Fruit fly (Drosophila melanogaster) whole organism, embryonic: ENCODE data around the gene CG11912.
A peak's percentile ranks its signal among the peaks of the same experiment; 100 is the strongest.

ENCODE experiments used
- Adf1 ChIP-seq: fragments of 200-800 bp; sonication (Bioruptor generic); IDR thresholded peaks from 2 replicates; pipeline ENCODE4 v1.3.6; 2022; ENCODE audit warnings: missing biosample characterization, missing genetic modification characterization
- Aef1 ChIP-seq: fragments of 200-800 bp; sonication (Bioruptor generic); IDR thresholded peaks from 3 replicates; pipeline ENCODE4 v1.3.6; 2022; ENCODE audit warnings: missing biosample characterization, missing genetic modification characterization
- Bgb ChIP-seq: fragments of 200-800 bp; sonication (Bioruptor generic); IDR thresholded peaks from 2 replicates; pipeline ENCODE4 v1.3.6; 2022; ENCODE audit warnings: missing biosample characterization, missing genetic modification characterization; ENCODE audit not compliant: partially characterized antibody
- CG11247 ChIP-seq: fragments of 200-800 bp; sonication (Bioruptor generic); IDR thresholded peaks from 2 replicates; pipeline ENCODE4 v1.3.6; 2022; ENCODE audit warnings: missing biosample characterization, missing genetic modification characterization
- CG11560 ChIP-seq: fragments of 200-800 bp; sonication (Bioruptor generic); IDR thresholded peaks from 3 replicates; pipeline ENCODE4 v1.3.6; 2022; ENCODE audit warnings: missing biosample characterization, missing genetic modification characterization
- CG12769 ChIP-seq: fragments of 200-800 bp; sonication (Bioruptor generic); optimal IDR thresholded peaks from 2 replicates; lab custom pipeline; 2019; ENCODE audit warnings: missing biosample characterization, mild to moderate bottlenecking, missing genetic modification characterization, moderate library complexity
- CG16779 ChIP-seq: fragments of 200-800 bp; sonication (Bioruptor generic); IDR thresholded peaks from 2 replicates; pipeline ENCODE4 v1.3.6; 2022; ENCODE audit warnings: missing biosample characterization, missing genetic modification characterization
- CG17802 ChIP-seq: fragments of 200-800 bp; sonication (Bioruptor generic); optimal IDR thresholded peaks from 2 replicates; lab custom pipeline; 2018; ENCODE audit warnings: missing biosample characterization, mild to moderate bottlenecking, missing genetic modification characterization, moderate library complexity
- CG30431 ChIP-seq: fragments of 200-800 bp; sonication (Bioruptor generic); optimal IDR thresholded peaks from 2 replicates; lab custom pipeline; 2017; ENCODE audit warnings: missing biosample characterization, missing genetic modification characterization
- CG31441 ChIP-seq: fragments of 200-800 bp; sonication (Bioruptor generic); IDR thresholded peaks from 2 replicates; pipeline ENCODE4 v1.3.6; 2022; ENCODE audit warnings: missing biosample characterization, missing genetic modification characterization
- CG34224 ChIP-seq: fragments of 200-800 bp; sonication (Bioruptor generic); IDR thresholded peaks from 3 replicates; pipeline ENCODE4 v1.3.6; 2022; ENCODE audit warnings: missing biosample characterization, missing genetic modification characterization; ENCODE audit not compliant: partially characterized antibody
- CG4282 ChIP-seq: fragments of 200-800 bp; sonication (Bioruptor generic); optimal IDR thresholded peaks from 2 replicates; lab custom pipeline; 2016; ENCODE audit warnings: missing biosample characterization, missing genetic modification characterization
- CG7963 ChIP-seq: fragments of 200-800 bp; sonication (Bioruptor generic); IDR thresholded peaks from 3 replicates; pipeline ENCODE4 v1.3.6; 2022; ENCODE audit warnings: missing biosample characterization, missing genetic modification characterization; ENCODE audit not compliant: partially characterized antibody
- CG8290 ChIP-seq, 3 experiments: fragments of 200-800 bp; sonication (Bioruptor generic); optimal IDR thresholded peaks; 2 replicates each; lab custom pipeline; 2016 to 2019; ENCODE audit warnings: missing biosample characterization in 3 of 3, missing genetic modification characterization in 3 of 3, mild to moderate bottlenecking in 2 of 3, moderate library complexity in 1 of 3
- Dbx ChIP-seq: fragments of 200-800 bp; sonication (Bioruptor generic); IDR thresholded peaks from 3 replicates; pipeline ENCODE4 v1.3.6; 2022; ENCODE audit warnings: missing biosample characterization, missing genetic modification characterization
- Dfd ChIP-seq, 2 experiments: fragments of >200 bp; optimal IDR thresholded peaks; 2 replicates each; lab custom pipeline; 2017; ENCODE audit warnings: missing biosample characterization in 2 of 2, missing genetic modification characterization in 2 of 2
- Drgx ChIP-seq: fragments of 200-800 bp; sonication (Bioruptor generic); IDR thresholded peaks from 2 replicates; pipeline ENCODE4 v1.3.6; 2022; ENCODE audit warnings: missing biosample characterization, missing genetic modification characterization
- HmgZ ChIP-seq: fragments of 200-800 bp; sonication (Bioruptor generic); optimal IDR thresholded peaks from 2 replicates; lab custom pipeline; 2018; ENCODE audit warnings: missing biosample characterization, mild to moderate bottlenecking, missing genetic modification characterization
- Hmr ChIP-seq: fragments of 200-800 bp; sonication (Bioruptor generic); optimal IDR thresholded peaks from 3 replicates; lab custom pipeline; 2017; ENCODE audit warnings: mild to moderate bottlenecking, missing biosample characterization, missing genetic modification reagents, missing genetic modification characterization
- Jarid2 ChIP-seq: fragments of 200-800 bp; sonication (Bioruptor generic); optimal IDR thresholded peaks from 3 replicates; lab custom pipeline; 2017; ENCODE audit warnings: mild to moderate bottlenecking, missing biosample characterization, missing genetic modification reagents, missing genetic modification characterization
- Med ChIP-seq: fragments of 200-800 bp; sonication (Bioruptor generic); peaks from one replicate; lab custom pipeline; 2016; ENCODE audit warnings: missing biosample characterization, missing genetic modification characterization, mild to moderate bottlenecking, inconsistent platforms, moderate library complexity
- NFAT ChIP-seq: fragments of 200-800 bp; sonication (Bioruptor generic); IDR thresholded peaks from 2 replicates; pipeline ENCODE4 v1.3.6; 2022; ENCODE audit warnings: missing biosample characterization, missing genetic modification characterization
- Xrp1 ChIP-seq: fragments of 200-800 bp; sonication (Bioruptor generic); IDR thresholded peaks from 2 replicates; pipeline ENCODE4 v1.3.6; 2022; ENCODE audit warnings: missing biosample characterization, missing genetic modification characterization
- ab ChIP-seq: fragments of 200-800 bp; sonication (Bioruptor generic); optimal IDR thresholded peaks from 2 replicates; lab custom pipeline; 2016; ENCODE audit warnings: missing biosample characterization, missing genetic modification characterization
- cato ChIP-seq: fragments of 200-800 bp; sonication (Bioruptor generic); optimal IDR thresholded peaks from 2 replicates; lab custom pipeline; 2016; ENCODE audit warnings: missing biosample characterization, missing genetic modification characterization, borderline replicate concordance
- chinmo ChIP-seq: fragments of 200-800 bp; sonication (Bioruptor generic); IDR thresholded peaks from 4 replicates; pipeline ENCODE4 v1.3.6; 2022; ENCODE audit warnings: missing biosample characterization, missing genetic modification characterization; ENCODE audit not compliant: partially characterized antibody
- chm ChIP-seq: fragments of 200-800 bp; sonication (Bioruptor generic); IDR thresholded peaks from 2 replicates; pipeline ENCODE4 v1.3.6; 2022; ENCODE audit warnings: missing biosample characterization, missing genetic modification characterization
- ci ChIP-seq: fragments of 200-800 bp; sonication (Bioruptor generic); IDR thresholded peaks from 3 replicates; pipeline ENCODE4 v1.3.6; 2022; ENCODE audit warnings: missing biosample characterization, missing genetic modification characterization
- crol ChIP-seq: fragments of 200-800 bp; sonication (Bioruptor generic); IDR thresholded peaks from 2 replicates; pipeline ENCODE4 v1.3.6; 2022; ENCODE audit warnings: missing biosample characterization, missing genetic modification characterization
- disco-r ChIP-seq: fragments of 200-800 bp; sonication (Bioruptor generic); optimal IDR thresholded peaks from 2 replicates; lab custom pipeline; 2016; ENCODE audit warnings: missing biosample characterization, missing genetic modification characterization
- dpn ChIP-seq, 2 experiments: fragments of 200-800 bp; sonication (Bioruptor generic); optimal IDR thresholded peaks; 3 replicates each; lab custom pipeline; 2016; ENCODE audit warnings: missing biosample characterization in 2 of 2, missing genetic modification characterization in 2 of 2
- gcm2 ChIP-seq: fragments of 200-800 bp; sonication (Bioruptor generic); optimal IDR thresholded peaks from 2 replicates; lab custom pipeline; 2016; ENCODE audit warnings: missing biosample characterization, missing genetic modification characterization
- hbn ChIP-seq: fragments of 200-800 bp; sonication (Bioruptor generic); IDR thresholded peaks from 2 replicates; pipeline ENCODE4 v1.3.6; 2022; ENCODE audit warnings: missing biosample characterization, missing genetic modification characterization; ENCODE audit not compliant: partially characterized antibody
- ind ChIP-seq: fragments of 200-800 bp; sonication (Bioruptor generic); optimal IDR thresholded peaks from 3 replicates; lab custom pipeline; 2016; ENCODE audit warnings: missing biosample characterization, missing genetic modification characterization
- luna ChIP-seq: fragments of 200-800 bp; sonication (Bioruptor generic); optimal IDR thresholded peaks from 2 replicates; lab custom pipeline; 2016; ENCODE audit warnings: missing biosample characterization, missing genetic modification characterization
- otp ChIP-seq: fragments of 200-800 bp; sonication (Bioruptor generic); IDR thresholded peaks from 3 replicates; pipeline ENCODE4, ENCODE4 v1.3.6; 2022; ENCODE audit warnings: missing biosample characterization, missing genetic modification characterization
- scrt ChIP-seq: fragments of 200-800 bp; sonication (Bioruptor generic); optimal IDR thresholded peaks from 2 replicates; lab custom pipeline; 2018; ENCODE audit warnings: missing biosample characterization, mild to moderate bottlenecking, missing genetic modification characterization, moderate library complexity
- sd ChIP-seq: fragments of 200-800 bp; sonication (Bioruptor generic); optimal IDR thresholded peaks from 3 replicates; lab custom pipeline; 2018; ENCODE audit warnings: missing biosample characterization, mild to moderate bottlenecking, missing genetic modification characterization, moderate library complexity
- sug ChIP-seq: fragments of 200-800 bp; optimal IDR thresholded peaks from 2 replicates; lab custom pipeline; 2019; ENCODE audit warnings: missing biosample characterization, mild to moderate bottlenecking, missing genetic modification characterization, moderate library complexity
- zen2 ChIP-seq: fragments of 200-800 bp; sonication (Bioruptor generic); IDR thresholded peaks from 3 replicates; pipeline ENCODE4 v1.3.6; 2022; ENCODE audit warnings: missing biosample characterization, missing genetic modification characterization; ENCODE audit not compliant: partially characterized antibody

Gene CG11912

dm6 chr2L:309812-310431 is 9.1 kb downstream of the CG11912 start (continued):
- TF ChIP-seq ci (GFP tag; lab: Robert Waterston, UW) (peak; percentile 61; the same call in 2 of the 3 replicates), disco-r (GFP tag; lab: Kevin White, UChicago) (no peak), Dbx (0 out of 3 replicates have a peak, but pooled peaks have one; percentile 37), sd (tag; lab: Kevin White, UChicago) (peak; percentile 33), Adf1 (GFP tag; lab: Robert Waterston, UW) (peak; percentile 23; the same call in 1 of the 2 replicates), Aef1 (peak; percentile 42; the same call in 1 of the 3 replicates), CG11247 (GFP tag; lab: Robert Waterston, UW) (no peak), Xrp1 (no peak), otp (peak; percentile 18; the same call in 1 of the 3 replicates), CG17802 (tag; lab: Kevin White, UChicago) (no peak), scrt (GFP tag; lab: Kevin White, UChicago) (no peak), dpn (GFP tag; optimal IDR thresholded peaks at IDR 0.05; lab: Kevin White, UChicago) (no peak), sug (tag; lab: Kevin White, UChicago) (peak; percentile 80), cato (GFP tag; lab: Kevin White, UChicago) (no peak), chinmo (GFP tag; lab: Robert Waterston, UW) (peak; percentile 64; the same call in 1 of the 4 replicates), CG34224 (peak; percentile 60; the same call in 2 of the 3 replicates), Med (GFP tag; lab: Kevin White, UChicago) (peak; percentile 46), luna (GFP tag; lab: Kevin White, UChicago) (no peak), Jarid2 (GFP tag; lab: Kevin White, UChicago) (peak; percentile 71), NFAT (GFP tag; lab: Robert Waterston, UW) (peak; percentile 5; the same call in 1 of the 2 replicates), gcm2 (no peak), CG11560 (no peak), crol (peak; percentile 91), Dfd (GFP tag; optimal IDR thresholded peaks at IDR 0.05; lab: Kevin White, UChicago) (no peak), Hmr (peak; percentile 11), CG7963 (GFP tag; lab: Robert Waterston, UW) (no peak), hbn (0 out of 2 replicates have a peak, but pooled peaks have one; percentile 23), CG31441 (GFP tag; lab: Robert Waterston, UW) (no peak), ind (GFP tag; lab: Kevin White, UChicago) (no peak), CG12769 (tag; lab: Kevin White, UChicago) (peak; percentile 68), zen2 (GFP tag; lab: Robert Waterston, UW) (0 out of 3 replicates have a peak, but pooled peaks have one; percentile 26), Drgx (peak; percentile 27; the same call in 1 of the 2 replicates), chm (GFP tag; lab: Robert Waterston, UW) (no peak), Bgb (GFP tag; lab: Robert Waterston, UW) (0 out of 2 replicates have a peak, but pooled peaks have one; percentile 26), HmgZ (tag; lab: Kevin White, UChicago) (no peak), CG4282 (no peak), ab (no peak), CG16779 (GFP tag; lab: Robert Waterston, UW) (0 out of 2 replicates have a peak, but pooled peaks have one; percentile 22), CG8290 (GFP tag; optimal IDR thresholded peaks at IDR 0.05; lab: Kevin White, UChicago) (no peak), CG8290 (tag; optimal IDR thresholded peaks at IDR 0.05; lab: Kevin White, UChicago) (peak in 1 of 2 experiments; percentile 8), CG30431 (no peak)
- TF ChIP-seq, all 482 proteins: peak for 33
